Worm (Caenorhabditis elegans) whole organism, L1 larva: ENCODE measurements around the gene F52D10.4.

Source experiments
- Y116A8C.19 ChIP-seq: sonication (generic microtip); optimal IDR thresholded peaks from 2 replicates; lab custom pipeline; 2016; ENCODE audit warnings: missing compliant biosample characterization, missing genetic modification characterization, borderline replicate concordance
- ceh-88 ChIP-seq: fragments of 200-800 bp; sonication (Bioruptor generic); IDR thresholded peaks from 2 replicates; pipeline ENCODE4 v1.3.6; 2022; ENCODE audit warnings: missing genetic modification characterization, missing compliant biosample characterization
- egl-27 ChIP-seq, 2 experiments: fragments of 150-350 bp in 1 of 2; sonication (generic microtip); optimal IDR thresholded peaks; 3 replicates each; lab custom pipeline; 2017 to 2018; ENCODE audit warnings: missing biosample characterization in 2 of 2, missing genetic modification characterization in 2 of 2, missing genetic modification reagents in 2 of 2
- fos-1 ChIP-seq: fragments of 150-350 bp; optimal IDR thresholded peaks from 2 replicates; lab custom pipeline; 2014; ENCODE audit warnings: missing biosample characterization, missing genetic modification characterization
- grh-1 ChIP-seq: fragments of 200-800 bp; sonication (Bioruptor generic); IDR thresholded peaks from 2 replicates; pipeline ENCODE4 v1.3.6; 2022; ENCODE audit warnings: missing genetic modification reagents, missing genetic modification characterization, missing compliant biosample characterization
- lsy-2 ChIP-seq, 2 experiments: fragments of 150-350 bp; optimal IDR thresholded peaks; 2 replicates each; lab custom pipeline; 2014; ENCODE audit warnings: missing biosample characterization in 2 of 2, missing genetic modification characterization in 2 of 2
- nhr-11 ChIP-seq: fragments of 150-350 bp; optimal IDR thresholded peaks from 2 replicates; lab custom pipeline; 2014; ENCODE audit warnings: missing biosample characterization, missing genetic modification characterization
- nhr-77 ChIP-seq: fragments of 150-350 bp; optimal IDR thresholded peaks from 2 replicates; lab custom pipeline; 2014; ENCODE audit warnings: missing biosample characterization, missing genetic modification characterization
- nhr-84 ChIP-seq: sonication (generic microtip); optimal IDR thresholded peaks from 2 replicates; lab custom pipeline; 2017; ENCODE audit warnings: missing biosample characterization, missing genetic modification characterization
- nhr-90 ChIP-seq: sonication (generic microtip); optimal IDR thresholded peaks from 2 replicates; lab custom pipeline; 2016; ENCODE audit warnings: mild to moderate bottlenecking, missing genetic modification characterization, missing compliant biosample characterization; ENCODE audit not compliant: poor library complexity
- pag-3 ChIP-seq: sonication (generic microtip); optimal IDR thresholded peaks from 2 replicates; lab custom pipeline; 2017; ENCODE audit warnings: missing genetic modification characterization, mild to moderate bottlenecking, missing compliant biosample characterization, antibody characterized with exemption, borderline replicate concordance; ENCODE audit not compliant: insufficient read depth
- skn-1 ChIP-seq: fragments of 150-350 bp; optimal IDR thresholded peaks from 2 replicates; lab custom pipeline; 2014; ENCODE audit warnings: missing biosample characterization, missing genetic modification characterization
- tbx-2 ChIP-seq: sonication (generic microtip); optimal IDR thresholded peaks from 2 replicates; lab custom pipeline; 2016; ENCODE audit warnings: missing genetic modification characterization, missing compliant biosample characterization
- zag-1 ChIP-seq: fragments of 150-350 bp; optimal IDR thresholded peaks from 2 replicates; lab custom pipeline; 2014; ENCODE audit warnings: missing biosample characterization, missing genetic modification characterization

DNA sequence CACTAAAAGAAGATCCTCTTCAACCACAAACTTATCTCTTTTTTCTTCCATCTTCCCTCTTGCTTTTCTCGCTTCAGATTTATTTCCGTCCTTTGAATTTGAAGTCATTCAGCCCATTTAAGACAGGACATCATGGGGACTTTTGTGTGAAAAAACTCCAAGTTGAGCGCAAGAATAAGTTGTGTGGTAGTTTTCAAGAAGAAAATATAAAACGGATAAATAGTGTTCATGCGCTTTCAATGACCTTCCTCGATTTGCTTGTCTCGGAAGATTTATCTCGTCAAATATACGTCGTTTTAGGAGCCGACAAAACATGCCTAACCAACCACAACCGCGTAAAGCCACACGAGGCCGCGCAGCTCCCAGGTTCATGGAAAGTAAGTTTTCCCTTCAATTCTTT is 14.8 kb downstream of the F52D10.4 start, which contains the start of gene sto-6:
- TF ChIP-seq Y116A8C.19 (tag; lab: Kevin White, UChicago) (no peak), grh-1 (GFP tag; lab: Robert Waterston, UW) (no peak), skn-1 (tag; lab: Kevin White, UChicago) (no peak), egl-27 (tag; optimal IDR thresholded peaks at IDR 0.05; lab: Kevin White, UChicago) (no peak), nhr-90 (no peak), nhr-77 (no peak), ceh-88 (no peak), nhr-84 (tag; lab: Kevin White, UChicago) (no peak), pag-3 (tag; lab: Kevin White, UChicago) (no peak), nhr-11 (tag; lab: Kevin White, UChicago) (no peak), tbx-2 (tag; lab: Kevin White, UChicago) (no peak), fos-1 (tag; lab: Kevin White, UChicago) (no peak), lsy-2 (tag; optimal IDR thresholded peaks at IDR 0.05; lab: Kevin White, UChicago) (no peak), zag-1 (no peak)
